Fruit fly (Drosophila melanogaster) whole organism, embryonic: ENCODE results near the gene CG32568.

Source experiments
- Asciz ChIP-seq: fragments of 200-800 bp; sonication (Bioruptor generic); optimal IDR thresholded peaks from 2 replicates; lab custom pipeline; 2017; ENCODE audit warnings: missing biosample characterization, mild to moderate bottlenecking, missing genetic modification characterization, missing genetic modification reagents
- Atf3 ChIP-seq: fragments of 200-800 bp; sonication (Bioruptor generic); optimal IDR thresholded peaks from 3 replicates; lab custom pipeline; 2016; ENCODE audit warnings: missing biosample characterization, missing genetic modification characterization
- Awh ChIP-seq: fragments of 200-800 bp; sonication (Bioruptor generic); IDR thresholded peaks from 2 replicates; pipeline ENCODE4, ENCODE4 v1.3.6; 2022; ENCODE audit warnings: missing biosample characterization, missing genetic modification characterization
- Bteb2 ChIP-seq: fragments of 200-800 bp; sonication (Bioruptor generic); optimal IDR thresholded peaks from 2 replicates; lab custom pipeline; 2016; ENCODE audit warnings: missing biosample characterization, missing genetic modification characterization
- CG11085 ChIP-seq: fragments of 200-800 bp; sonication (Bioruptor generic); IDR thresholded peaks from 2 replicates; pipeline ENCODE4 v1.3.6; 2022; ENCODE audit warnings: missing biosample characterization, missing genetic modification characterization
- CG11560 ChIP-seq: fragments of 200-800 bp; sonication (Bioruptor generic); IDR thresholded peaks from 3 replicates; pipeline ENCODE4 v1.3.6; 2022; ENCODE audit warnings: missing biosample characterization, missing genetic modification characterization
- CG11696 ChIP-seq: fragments of 200-800 bp; sonication (Bioruptor generic); IDR thresholded peaks from 2 replicates; pipeline ENCODE4 v1.3.6; 2022; ENCODE audit warnings: missing biosample characterization, missing genetic modification characterization
- CG12299 ChIP-seq: fragments of 200-800 bp; sonication (Bioruptor generic); optimal IDR thresholded peaks from 2 replicates; lab custom pipeline; 2018; ENCODE audit warnings: missing biosample characterization, mild to moderate bottlenecking, missing genetic modification characterization
- CG14441 ChIP-seq: fragments of 200-800 bp; sonication (Bioruptor generic); IDR thresholded peaks from 2 replicates; pipeline ENCODE4 v1.3.6; 2022; ENCODE audit warnings: missing biosample characterization, missing genetic modification characterization
- CG15696 ChIP-seq: fragments of 200-800 bp; sonication (Bioruptor generic); optimal IDR thresholded peaks from 2 replicates; lab custom pipeline; 2019; ENCODE audit warnings: missing biosample characterization, mild to moderate bottlenecking, missing genetic modification characterization, moderate library complexity
- CG1792 ChIP-seq: fragments of 200-800 bp; sonication (Bioruptor generic); optimal IDR thresholded peaks from 2 replicates; lab custom pipeline; 2016; ENCODE audit warnings: missing biosample characterization, missing genetic modification characterization
- CG18619 ChIP-seq: fragments of 200-800 bp; sonication (Bioruptor generic); optimal IDR thresholded peaks from 3 replicates; lab custom pipeline; 2017; ENCODE audit warnings: missing biosample characterization, mild to moderate bottlenecking, missing genetic modification characterization
- CG2120 ChIP-seq: fragments of 200-800 bp; sonication (Bioruptor generic); optimal IDR thresholded peaks from 3 replicates; lab custom pipeline; 2016; ENCODE audit warnings: missing biosample characterization, missing genetic modification characterization
- CG2678 ChIP-seq: fragments of 200-800 bp; sonication (Bioruptor generic); optimal IDR thresholded peaks from 3 replicates; lab custom pipeline; 2019; ENCODE audit warnings: missing biosample characterization, mild to moderate bottlenecking, missing genetic modification characterization, moderate library complexity
- CG31224 ChIP-seq: fragments of 200-800 bp; sonication (Bioruptor generic); IDR thresholded peaks from 2 replicates; pipeline ENCODE4 v1.3.6; 2022; ENCODE audit warnings: missing biosample characterization, missing genetic modification characterization
- CG31365 ChIP-seq: fragments of 200-800 bp; sonication (Bioruptor generic); optimal IDR thresholded peaks from 2 replicates; lab custom pipeline; 2018; ENCODE audit warnings: missing biosample characterization, mild to moderate bottlenecking, missing genetic modification characterization
- CG33557 ChIP-seq: fragments of 200-800 bp; sonication (Bioruptor generic); optimal IDR thresholded peaks from 2 replicates; lab custom pipeline; 2019; ENCODE audit warnings: missing biosample characterization, mild to moderate bottlenecking, missing genetic modification characterization, moderate library complexity
- CG4282 ChIP-seq: fragments of 200-800 bp; sonication (Bioruptor generic); optimal IDR thresholded peaks from 2 replicates; lab custom pipeline; 2016; ENCODE audit warnings: missing biosample characterization, missing genetic modification characterization
- CG6254 ChIP-seq: fragments of 200-800 bp; sonication (Bioruptor generic); optimal IDR thresholded peaks from 3 replicates; lab custom pipeline; 2017; ENCODE audit warnings: mild to moderate bottlenecking, missing biosample characterization, missing genetic modification reagents, missing genetic modification characterization
- CG6854 ChIP-seq: fragments of 200-800 bp; sonication (Bioruptor generic); optimal IDR thresholded peaks from 3 replicates; lab custom pipeline; 2017; ENCODE audit warnings: missing biosample characterization, mild to moderate bottlenecking, missing genetic modification characterization
- CG7372 ChIP-seq: fragments of 200-800 bp; sonication (Bioruptor generic); IDR thresholded peaks from 2 replicates; pipeline ENCODE4 v1.3.6; 2022; ENCODE audit warnings: missing biosample characterization, missing genetic modification characterization
- CG7839 ChIP-seq: fragments of 200-800 bp; sonication (Bioruptor generic); optimal IDR thresholded peaks from 3 replicates; lab custom pipeline; 2018; ENCODE audit warnings: missing biosample characterization, mild to moderate bottlenecking, missing genetic modification characterization, moderate library complexity
- CG9437 ChIP-seq: fragments of 200-800 bp; sonication (Bioruptor generic); optimal IDR thresholded peaks from 2 replicates; lab custom pipeline; 2018; ENCODE audit warnings: missing biosample characterization, mild to moderate bottlenecking, missing genetic modification characterization
- CoRest ChIP-seq: fragments of 200-800 bp; sonication (Bioruptor generic); optimal IDR thresholded peaks from 3 replicates; lab custom pipeline; 2018; ENCODE audit warnings: missing biosample characterization, mild to moderate bottlenecking, missing genetic modification characterization, moderate library complexity
- HLH54F ChIP-seq: fragments of 200-800 bp; sonication (Bioruptor generic); optimal IDR thresholded peaks from 3 replicates; lab custom pipeline; 2016; ENCODE audit warnings: missing biosample characterization, missing genetic modification characterization
- HmgZ ChIP-seq: fragments of 200-800 bp; sonication (Bioruptor generic); optimal IDR thresholded peaks from 2 replicates; lab custom pipeline; 2018; ENCODE audit warnings: missing biosample characterization, mild to moderate bottlenecking, missing genetic modification characterization
- Med ChIP-seq: fragments of 200-800 bp; sonication (Bioruptor generic); peaks from one replicate; lab custom pipeline; 2016; ENCODE audit warnings: missing biosample characterization, missing genetic modification characterization, mild to moderate bottlenecking, inconsistent platforms, moderate library complexity
- Opbp ChIP-seq: fragments of 200-800 bp; sonication (Bioruptor generic); IDR thresholded peaks from 3 replicates; pipeline ENCODE4 v1.3.6; 2022; ENCODE audit warnings: missing biosample characterization, missing genetic modification characterization; ENCODE audit not compliant: partially characterized antibody
- Ptx1 ChIP-seq: fragments of 200-800 bp; sonication (Bioruptor generic); IDR thresholded peaks from 2 replicates; pipeline ENCODE4 v1.3.6; 2022; ENCODE audit warnings: missing biosample characterization, missing genetic modification characterization
- Ravus ChIP-seq: fragments of 200-800 bp; sonication (Bioruptor generic); IDR thresholded peaks from 2 replicates; pipeline ENCODE4 v1.3.6; 2022; ENCODE audit warnings: missing biosample characterization, missing genetic modification characterization
- Usf ChIP-seq: fragments of 200-800 bp; sonication (Bioruptor generic); optimal IDR thresholded peaks from 2 replicates; lab custom pipeline; 2017; ENCODE audit warnings: missing genotype, missing biosample characterization, missing genetic modification characterization
- YL-1 ChIP-seq: fragments of 200-800 bp; sonication (Bioruptor generic); optimal IDR thresholded peaks from 3 replicates; lab custom pipeline; 2017; ENCODE audit warnings: missing biosample characterization, mild to moderate bottlenecking, missing genetic modification characterization
- caup ChIP-seq: fragments of 200-800 bp; sonication (Bioruptor generic); optimal IDR thresholded peaks from 3 replicates; lab custom pipeline; 2017; ENCODE audit warnings: missing biosample characterization, mild to moderate bottlenecking, missing genetic modification characterization, moderate library complexity; ENCODE audit not compliant: severe bottlenecking
- da ChIP-seq: fragments of 200-800 bp; sonication (Bioruptor generic); optimal IDR thresholded peaks from 2 replicates; lab custom pipeline; 2016; ENCODE audit warnings: missing biosample characterization, missing genetic modification characterization
- dmrt99B ChIP-seq: fragments of 200-800 bp; sonication (Bioruptor generic); optimal IDR thresholded peaks from 2 replicates; lab custom pipeline; 2018; ENCODE audit warnings: missing biosample characterization, mild to moderate bottlenecking, missing genetic modification characterization, moderate library complexity
- en ChIP-seq: fragments of 200-800 bp; sonication (Bioruptor generic); optimal IDR thresholded peaks from 2 replicates; lab custom pipeline; 2016; ENCODE audit warnings: missing biosample characterization, missing genetic modification characterization
- gem ChIP-seq: fragments of 200-800 bp; sonication (Bioruptor generic); optimal IDR thresholded peaks from 2 replicates; lab custom pipeline; 2019; ENCODE audit warnings: missing biosample characterization, mild to moderate bottlenecking, missing genetic modification characterization, moderate library complexity
- gsb-n ChIP-seq: fragments of 200-800 bp; sonication (Bioruptor generic); optimal IDR thresholded peaks from 3 replicates; lab custom pipeline; 2018; ENCODE audit warnings: missing biosample characterization, mild to moderate bottlenecking, missing genetic modification characterization
- hbn ChIP-seq: fragments of 200-800 bp; sonication (Bioruptor generic); IDR thresholded peaks from 2 replicates; pipeline ENCODE4 v1.3.6; 2022; ENCODE audit warnings: missing biosample characterization, missing genetic modification characterization; ENCODE audit not compliant: partially characterized antibody
- ind ChIP-seq: fragments of 200-800 bp; sonication (Bioruptor generic); optimal IDR thresholded peaks from 3 replicates; lab custom pipeline; 2016; ENCODE audit warnings: missing biosample characterization, missing genetic modification characterization
- kni ChIP-seq: fragments of 200-800 bp; sonication (Bioruptor generic); optimal IDR thresholded peaks from 3 replicates; lab custom pipeline; 2017; ENCODE audit warnings: mild to moderate bottlenecking, missing biosample characterization, missing genetic modification reagents, missing genetic modification characterization
- lbe ChIP-seq: fragments of 200-800 bp; sonication (Bioruptor generic); optimal IDR thresholded peaks from 2 replicates; lab custom pipeline; 2016; ENCODE audit warnings: missing biosample characterization, mild to moderate bottlenecking, missing genetic modification characterization
- lilli ChIP-seq: fragments of 200-800 bp; sonication (Bioruptor generic); optimal IDR thresholded peaks from 3 replicates; lab custom pipeline; 2016; ENCODE audit warnings: missing biosample characterization, missing genetic modification characterization
- nau ChIP-seq: fragments of 200-800 bp; sonication (Bioruptor generic); optimal IDR thresholded peaks from 3 replicates; lab custom pipeline; 2017; ENCODE audit warnings: missing biosample characterization, mild to moderate bottlenecking, missing genetic modification characterization, missing genetic modification reagents
- onecut ChIP-seq: fragments of 200-800 bp; sonication (Bioruptor generic); IDR thresholded peaks from 2 replicates; pipeline ENCODE4 v1.3.6; 2022; ENCODE audit warnings: missing biosample characterization, missing genetic modification characterization
- otp ChIP-seq: fragments of 200-800 bp; sonication (Bioruptor generic); IDR thresholded peaks from 3 replicates; pipeline ENCODE4, ENCODE4 v1.3.6; 2022; ENCODE audit warnings: missing biosample characterization, missing genetic modification characterization
- pb ChIP-seq: fragments of 200-800 bp; sonication (Bioruptor generic); optimal IDR thresholded peaks from 3 replicates; lab custom pipeline; 2016; ENCODE audit warnings: missing biosample characterization, missing genetic modification characterization
- pita ChIP-seq: fragments of 200-800 bp; sonication (Bioruptor generic); optimal IDR thresholded peaks from 2 replicates; lab custom pipeline; 2017; ENCODE audit warnings: missing biosample characterization, mild to moderate bottlenecking, missing genetic modification characterization
- tap ChIP-seq: fragments of 200-800 bp; optimal IDR thresholded peaks from 3 replicates; lab custom pipeline; 2019; ENCODE audit warnings: missing biosample characterization, mild to moderate bottlenecking, missing genetic modification characterization, moderate library complexity
- tin ChIP-seq: fragments of 200-800 bp; sonication (Bioruptor generic); optimal IDR thresholded peaks from 3 replicates; lab custom pipeline; 2016; ENCODE audit warnings: missing biosample characterization, missing genetic modification characterization
- vvl ChIP-seq: fragments of 200-800 bp; sonication (Bioruptor generic); IDR thresholded peaks from 2 replicates; pipeline ENCODE4 v1.3.6; 2022; ENCODE audit warnings: missing biosample characterization, missing genetic modification characterization
- wdn ChIP-seq: fragments of 200-800 bp; sonication (Bioruptor generic); IDR thresholded peaks from 2 replicates; pipeline ENCODE4 v1.3.6; 2022; ENCODE audit warnings: missing biosample characterization, missing genetic modification characterization

CG32568 gene

DNA sequence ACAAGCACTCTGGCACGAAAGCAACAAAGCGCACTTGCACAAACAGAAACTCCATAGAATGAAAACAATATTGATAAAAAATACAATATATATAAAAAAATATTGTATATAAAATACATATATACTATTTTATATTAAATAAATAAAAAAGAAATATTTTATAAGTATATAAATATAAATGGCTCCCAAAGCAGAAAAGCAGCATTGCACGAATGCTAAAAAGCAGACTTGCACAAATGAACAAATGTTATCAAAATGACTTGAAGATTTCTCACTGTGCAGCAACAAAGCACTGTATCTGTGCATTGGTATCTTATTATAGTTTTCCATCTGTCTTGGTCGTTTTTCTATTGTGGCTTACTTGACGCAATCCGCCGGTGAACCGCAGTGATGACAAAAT, 28.1 kb downstream of the CG32568 start (continued):
- TF ChIP-seq kni (GFP tag; lab: Kevin White, UChicago) (no peak), HLH54F (GFP tag; lab: Kevin White, UChicago) (no peak), Atf3 (GFP tag; lab: Kevin White, UChicago) (no peak), nau (no peak), wdn (GFP tag; lab: Robert Waterston, UW) (no peak), CG31365 (no peak), pb (GFP tag; lab: Kevin White, UChicago) (no peak), CG11696 (GFP tag; lab: Robert Waterston, UW) (no peak), CG2120 (GFP tag; lab: Kevin White, UChicago) (no peak), ind (GFP tag; lab: Kevin White, UChicago) (no peak), Ptx1 (GFP tag; lab: Robert Waterston, UW) (0 out of 2 replicates have a peak, but pooled peaks have one; percentile 25), gem (tag; lab: Kevin White, UChicago) (peak; percentile 42), en (GFP tag; lab: Kevin White, UChicago) (no peak), YL-1 (GFP tag; lab: Kevin White, UChicago) (no peak), pita (GFP tag; lab: Kevin White, UChicago) (no peak), Asciz (GFP tag; lab: Kevin White, UChicago) (no peak), onecut (GFP tag; lab: Robert Waterston, UW) (no peak), CG6254 (GFP tag; lab: Kevin White, UChicago) (peak; percentile 10), otp (GFP tag; lab: Robert Waterston, UW) (no peak), CG4282 (GFP tag; lab: Kevin White, UChicago) (no peak), lbe (GFP tag; lab: Kevin White, UChicago) (no peak), Med (GFP tag; lab: Kevin White, UChicago) (peak; percentile 32), tap (tag; lab: Kevin White, UChicago) (peak; percentile 18), Bteb2 (GFP tag; lab: Kevin White, UChicago) (no peak), HmgZ (tag; lab: Kevin White, UChicago) (no peak), CG7839 (tag; lab: Kevin White, UChicago) (peak; percentile 56), CG2678 (tag; lab: Kevin White, UChicago) (peak; percentile 52), Usf (GFP tag; lab: Kevin White, UChicago) (no peak), CG15696 (tag; lab: Kevin White, UChicago) (no peak), CG18619 (no peak), Opbp (no peak), caup (GFP tag; lab: Kevin White, UChicago) (no peak), CG33557 (GFP tag; lab: Kevin White, UChicago) (no peak), gsb-n (no peak), lilli (GFP tag; lab: Kevin White, UChicago) (no peak), vvl (GFP tag; lab: Robert Waterston, UW) (0 out of 2 replicates have a peak, but pooled peaks have one; percentile 11), CG11560 (tag; lab: Robert Waterston, UW) (no peak), da (no peak), CG6854 (GFP tag; lab: Kevin White, UChicago) (no peak), Awh (GFP tag; lab: Robert Waterston, UW) (no peak), CoRest (tag; lab: Kevin White, UChicago) (peak; percentile 9), CG12299 (tag; lab: Kevin White, UChicago) (no peak), CG7372 (GFP tag; lab: Robert Waterston, UW) (no peak), Ravus (GFP tag; lab: Robert Waterston, UW) (no peak), CG9437 (GFP tag; lab: Kevin White, UChicago) (no peak), tin (GFP tag; lab: Kevin White, UChicago) (no peak), CG1792 (no peak), CG11085 (GFP tag; lab: Robert Waterston, UW) (no peak), CG14441 (GFP tag; lab: Robert Waterston, UW) (no peak), hbn (GFP tag; lab: Robert Waterston, UW) (no peak), CG31224 (GFP tag; lab: Robert Waterston, UW) (no peak), dmrt99B (tag; lab: Kevin White, UChicago) (peak; percentile 63)
